Fruit fly (Drosophila melanogaster): Measurements from ENCODE around the gene Scsalpha1.
A peak's percentile ranks its signal among the peaks of the same experiment; 100 is the strongest.

Scsalpha1 gene

dm6 chr3L:3814010-3814833 lies at the start of gene Scsalpha1:
TSS of gene Scsalpha1 (plus strand) at chr3L:3814211.
- TF ChIP-seq Sox102F (GFP tag; optimal IDR thresholded peaks at IDR 0.05) = no peak
- peak; percentile 93 for TF ChIP-seq pzg (GFP tag; optimal IDR thresholded peaks at IDR 0.05)
- TF ChIP-seq sens (GFP tag) = peak; percentile 65
- no peak for TF ChIP-seq CG17568 (GFP tag; optimal IDR thresholded peaks at IDR 0.05)
- peak; percentile 4 for TF ChIP-seq BtbVII (GFP tag; optimal IDR thresholded peaks at IDR 0.05)
- TF ChIP-seq YL-1 (GFP tag; optimal IDR thresholded peaks at IDR 0.05) = peak; percentile 81
- no peak for TF ChIP-seq CG1529 (GFP tag; optimal IDR thresholded peaks at IDR 0.05)
- TF ChIP-seq D (optimal IDR thresholded peaks at IDR 0.05) = no peak
- no peak for TF ChIP-seq D (GFP tag; optimal IDR thresholded peaks at IDR 0.05)
- TF ChIP-seq vvl (GFP tag; IDR thresholded peaks at IDR 0.05) = peak; percentile 90
- TF ChIP-seq Abd-B (GFP tag; optimal IDR thresholded peaks at IDR 0.05) = no peak
- peak; percentile 6 for TF ChIP-seq CG10209 (GFP tag; optimal IDR thresholded peaks at IDR 0.05)
- TF ChIP-seq otp (GFP tag; IDR thresholded peaks at IDR 0.05) = peak; percentile 39; the same call in 1 of the 3 replicates
- TF ChIP-seq wdn (GFP tag; IDR thresholded peaks at IDR 0.05) = no peak
- TF ChIP-seq Chrac-16 (GFP tag; optimal IDR thresholded peaks at IDR 0.05) = no peak
- no peak for TF ChIP-seq Mes4 (GFP tag; optimal IDR thresholded peaks at IDR 0.05)
- peak; percentile 98 for TF ChIP-seq CG2129 (GFP tag; IDR thresholded peaks at IDR 0.05; ENCODE audit: partially characterized antibody)
- TF ChIP-seq CG6272 (GFP tag; IDR thresholded peaks at IDR 0.05) = peak; percentile 65
- TF ChIP-seq CG6791 (GFP tag; IDR thresholded peaks at IDR 0.05; ENCODE audit: partially characterized antibody) = peak; percentile 100
- peak; percentile 99 for TF ChIP-seq Opbp (GFP tag; IDR thresholded peaks at IDR 0.05; ENCODE audit: partially characterized antibody)
- no peak for TF ChIP-seq org-1 (GFP tag; optimal IDR thresholded peaks at IDR 0.05)
- TF ChIP-seq gem (tag; optimal IDR thresholded peaks at IDR 0.05) = no peak
- no peak for TF ChIP-seq run (tag; optimal IDR thresholded peaks at IDR 0.05)
- peak; percentile 32; the same call in 1 of the 2 replicates for TF ChIP-seq Ada2b (GFP tag; IDR thresholded peaks at IDR 0.05)
- peak; percentile 47 for TF ChIP-seq CG14710 (tag; optimal IDR thresholded peaks at IDR 0.05)
- TF ChIP-seq NK7.1 (GFP tag; optimal IDR thresholded peaks at IDR 0.05) = no peak
- peak; percentile 12 for TF ChIP-seq CG3163 (GFP tag; optimal IDR thresholded peaks at IDR 0.05)
- peak; percentile 56 for TF ChIP-seq Dp (GFP tag; optimal IDR thresholded peaks at IDR 0.05)
- TF ChIP-seq ken (GFP tag; IDR thresholded peaks at IDR 0.05) = peak; percentile 37; the same call in 1 of the 3 replicates
- TF ChIP-seq CG11696 (GFP tag; IDR thresholded peaks at IDR 0.05) = peak; percentile 40; the same call in 1 of the 2 replicates
- no peak for TF ChIP-seq CG1792 (GFP tag; optimal IDR thresholded peaks at IDR 0.05)
- peak; percentile 97 for TF ChIP-seq Sry-δ (GFP tag; optimal IDR thresholded peaks at IDR 0.05)
- no peak for TF ChIP-seq bcd (GFP tag; optimal IDR thresholded peaks at IDR 0.05)
- TF ChIP-seq B-H1 (GFP tag; IDR thresholded peaks at IDR 0.05) = no peak
- no peak for TF ChIP-seq CG12236 (GFP tag; optimal IDR thresholded peaks at IDR 0.05)
- TF ChIP-seq Mad (GFP tag; optimal IDR thresholded peaks at IDR 0.05) = no peak
- peak; percentile 40; the same call in 1 of the 2 replicates for TF ChIP-seq chm (GFP tag; IDR thresholded peaks at IDR 0.05)
- TF ChIP-seq Hr51 (GFP tag; optimal IDR thresholded peaks at IDR 0.05) = peak in 1 of 2 experiments; percentile 46
- no peak for TF ChIP-seq zf30C (GFP tag; optimal IDR thresholded peaks at IDR 0.05)
- no peak for TF ChIP-seq tap (tag; optimal IDR thresholded peaks at IDR 0.05)
- TF ChIP-seq knrl (GFP tag; IDR thresholded peaks at IDR 0.05; ENCODE audit: partially characterized antibody) = peak; percentile 99
- peak; percentile 59 for TF ChIP-seq CG15269 (tag; optimal IDR thresholded peaks at IDR 0.05)
- TF ChIP-seq MTF-1 (GFP tag; optimal IDR thresholded peaks at IDR 0.05; ENCODE audit: borderline replicate concordance) = no peak
- TF ChIP-seq lmd (GFP tag; IDR thresholded peaks at IDR 0.05) = no peak
- no peak for TF ChIP-seq nerfin-1 (tag; optimal IDR thresholded peaks at IDR 0.05)
- peak; percentile 44 for TF ChIP-seq CG12769 (tag; optimal IDR thresholded peaks at IDR 0.05)
- peak; percentile 100 for TF ChIP-seq mld (GFP tag; IDR thresholded peaks at IDR 0.05; ENCODE audit: partially characterized antibody)
- TF ChIP-seq CoRest (tag; optimal IDR thresholded peaks at IDR 0.05) = peak; percentile 25

Measured in whole organism, embryonic.